Worm (Caenorhabditis elegans) whole organism, midembryonic: ENCODE measurements around the gene K02E11.5.

Experiments used
- T22C8.4 ChIP-seq: fragments of 200-800 bp; sonication (Bioruptor generic); IDR thresholded peaks from 2 replicates; pipeline ENCODE4 v1.3.6; 2022; ENCODE audit warnings: missing genetic modification characterization, missing compliant biosample characterization
- ref-1 ChIP-seq: fragments of 200-800 bp; sonication (Bioruptor generic); conservative IDR thresholded peaks from 2 replicates; pipeline ENCODE4 v1.3.6; 2022; ENCODE audit warnings: missing genetic modification reagents, missing genetic modification characterization, missing compliant biosample characterization

ce11 chrV:14256813-14257212 lies 4.7 kb downstream of the K02E11.5 start, which contains the start of gene sre-8:
- no peak for TF ChIP-seq ref-1
- no peak for TF ChIP-seq T22C8.4
